Worm (Caenorhabditis elegans) whole organism, early embryonic: Measurements from ENCODE around the gene C07A12.18.
A peak's percentile ranks its signal among the peaks of the same experiment; 100 is the strongest.

Source experiments
- B0310.2 ChIP-seq: sonication (generic microtip); optimal IDR thresholded peaks from 2 replicates; lab custom pipeline; 2016; ENCODE audit warnings: mild to moderate bottlenecking, missing genetic modification characterization, missing compliant biosample characterization
- F13C5.2 ChIP-seq: sonication (generic microtip); optimal IDR thresholded peaks from 2 replicates; lab custom pipeline; 2017; ENCODE audit warnings: mild to moderate bottlenecking, missing genetic modification characterization, inconsistent platforms, missing compliant biosample characterization
- aly-1 ChIP-seq: sonication (generic microtip); optimal IDR thresholded peaks from 2 replicates; lab custom pipeline; 2016; ENCODE audit warnings: missing genetic modification characterization, missing compliant biosample characterization
- ama-1 ChIP-seq: fragments of 150-350 bp; optimal IDR thresholded peaks from 2 replicates; lab custom pipeline; 2014
- ceh-13 ChIP-seq: fragments of 200-800 bp; sonication (Bioruptor generic); optimal IDR thresholded peaks from 2 replicates; lab custom pipeline; 2018; ENCODE audit warnings: mild to moderate bottlenecking, missing genetic modification characterization, missing compliant biosample characterization
- ceh-36 ChIP-seq: sonication (generic microtip); optimal IDR thresholded peaks from 2 replicates; lab custom pipeline; 2016; ENCODE audit warnings: missing genetic modification characterization, inconsistent platforms, missing compliant biosample characterization
- ets-7 ChIP-seq: sonication (generic microtip); optimal IDR thresholded peaks from 2 replicates; lab custom pipeline; 2016; ENCODE audit warnings: missing genotype, missing genetic modification characterization, missing compliant biosample characterization
- flt-1 ChIP-seq: fragments of 200-800 bp; sonication (Bioruptor generic); IDR thresholded peaks from 2 replicates; pipeline ENCODE4 v1.3.6; 2022; ENCODE audit warnings: missing genetic modification characterization, missing compliant biosample characterization
- hmbx-1 ChIP-seq: sonication (generic microtip); optimal IDR thresholded peaks from 2 replicates; lab custom pipeline; 2016; ENCODE audit warnings: mild to moderate bottlenecking, missing genetic modification characterization, missing compliant biosample characterization
- hmg-4 ChIP-seq: fragments of 200-800 bp; sonication (Bioruptor generic); optimal IDR thresholded peaks from 2 replicates; lab custom pipeline; 2018; ENCODE audit warnings: mild to moderate bottlenecking, missing genetic modification characterization, missing compliant biosample characterization
- hnd-1 ChIP-seq: sonication (generic microtip); optimal IDR thresholded peaks from 2 replicates; lab custom pipeline; 2016; ENCODE audit warnings: missing genetic modification characterization, missing compliant biosample characterization
- pes-1 ChIP-seq: fragments of 200-800 bp; sonication (Bioruptor generic); IDR thresholded peaks from 2 replicates; pipeline ENCODE4 v1.3.6; 2022; ENCODE audit warnings: missing genetic modification reagents, missing genetic modification characterization, missing compliant biosample characterization
- scrt-1 ChIP-seq: fragments of 200-800 bp; sonication (Bioruptor generic); IDR thresholded peaks from 2 replicates; pipeline ENCODE4 v1.3.6; 2022; ENCODE audit warnings: missing genetic modification characterization, missing compliant biosample characterization
- sea-1 ChIP-seq: fragments of 200-800 bp; sonication (Bioruptor generic); conservative IDR thresholded peaks from 2 replicates; pipeline ENCODE4 v1.3.6; 2022; ENCODE audit warnings: missing genetic modification characterization, missing compliant biosample characterization
- tbx-11 ChIP-seq: fragments of 200-800 bp; sonication (Bioruptor generic); IDR thresholded peaks from 2 replicates; pipeline ENCODE4 v1.3.6; 2022; ENCODE audit warnings: missing genetic modification characterization, missing compliant biosample characterization
- tbx-37 ChIP-seq: fragments of 200-800 bp; sonication (Bioruptor generic); conservative IDR thresholded peaks from 2 replicates; pipeline ENCODE4 v1.3.6; 2022; ENCODE audit warnings: missing genetic modification reagents, missing genetic modification characterization, missing compliant biosample characterization
- tra-4 ChIP-seq: sonication (generic microtip); optimal IDR thresholded peaks from 2 replicates; lab custom pipeline; 2017; ENCODE audit warnings: missing genetic modification characterization, missing compliant biosample characterization

Gene C07A12.18

DNA sequence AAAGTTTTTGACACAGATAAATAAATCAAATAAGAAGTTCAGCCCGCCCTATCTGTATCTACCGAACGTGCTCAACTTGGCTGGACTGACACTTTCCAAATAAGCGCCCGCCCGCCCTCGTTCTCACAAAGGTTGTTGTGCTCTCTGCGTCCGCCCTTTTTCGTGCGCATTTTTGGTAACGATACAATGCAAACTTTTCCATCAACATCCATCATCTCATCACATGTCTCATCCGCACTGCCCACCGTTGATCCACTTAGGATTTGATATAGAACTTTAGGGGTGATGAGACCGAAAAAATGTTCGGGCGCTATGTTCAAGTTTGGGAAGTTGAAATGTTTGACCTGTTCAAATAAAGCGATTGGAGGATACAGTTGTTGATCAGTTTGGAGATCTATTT, 35.9 kb upstream of the C07A12.18 start, which contains the start of gene C05E11.7:
Gene C05E11.7, minus strand, starts transcription at position 101 of the 400 bp plus-strand sequence.
- TF ChIP-seq hnd-1 (tag; lab: Kevin White, UChicago) (no peak), F13C5.2 (tag; lab: Kevin White, UChicago) (no peak), aly-1 (tag; lab: Kevin White, UChicago) (no peak), B0310.2 (no peak), tbx-11 (GFP tag; lab: Robert Waterston, UW) (no peak), hmbx-1 (tag; lab: Kevin White, UChicago) (no peak), ceh-13 (no peak), pes-1 (GFP tag; lab: Robert Waterston, UW) (no peak), ceh-36 (tag; lab: Kevin White, UChicago) (no peak), scrt-1 (GFP tag; lab: Robert Waterston, UW) (no peak)

DNA sequence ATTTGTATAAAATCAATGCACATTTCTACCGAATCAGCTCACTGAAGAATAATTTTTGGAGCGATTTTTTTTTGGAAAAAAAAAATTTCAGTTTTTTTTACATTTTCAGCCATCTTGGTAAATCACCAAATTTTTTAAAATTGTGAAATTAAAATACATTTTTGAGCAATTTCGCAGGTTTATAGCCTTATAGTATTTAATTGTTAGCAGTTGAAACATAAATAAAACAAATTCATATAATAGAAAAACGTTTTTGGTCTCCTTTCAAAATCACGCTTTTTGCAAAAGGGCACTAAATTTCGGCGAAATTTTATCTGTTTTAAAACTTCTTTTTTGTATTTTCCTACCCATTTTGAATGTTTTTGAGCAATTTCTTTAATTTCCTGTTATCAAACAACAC, 28.9 kb upstream of the C07A12.18 start:
- TF ChIP-seq ets-7 (tag; lab: Kevin White, UChicago) (no peak), tra-4 (tag; lab: Kevin White, UChicago) (no peak), aly-1 (tag; lab: Kevin White, UChicago) (no peak), hnd-1 (tag; lab: Kevin White, UChicago) (no peak), ama-1 (lab: Kevin White, UChicago) (no peak), flt-1 (GFP tag; lab: Robert Waterston, UW) (no peak), F13C5.2 (tag; lab: Kevin White, UChicago) (no peak), ceh-36 (tag; lab: Kevin White, UChicago) (no peak), scrt-1 (GFP tag; lab: Robert Waterston, UW) (no peak), B0310.2 (no peak), hmbx-1 (tag; lab: Kevin White, UChicago) (no peak), tbx-11 (GFP tag; lab: Robert Waterston, UW) (no peak), ceh-13 (no peak), hmg-4 (GFP tag; lab: Kevin White, UChicago) (no peak), sea-1 (GFP tag; lab: Robert Waterston, UW) (no peak), tbx-37 (GFP tag; lab: Robert Waterston, UW) (no peak), pes-1 (GFP tag; lab: Robert Waterston, UW) (no peak)

DNA sequence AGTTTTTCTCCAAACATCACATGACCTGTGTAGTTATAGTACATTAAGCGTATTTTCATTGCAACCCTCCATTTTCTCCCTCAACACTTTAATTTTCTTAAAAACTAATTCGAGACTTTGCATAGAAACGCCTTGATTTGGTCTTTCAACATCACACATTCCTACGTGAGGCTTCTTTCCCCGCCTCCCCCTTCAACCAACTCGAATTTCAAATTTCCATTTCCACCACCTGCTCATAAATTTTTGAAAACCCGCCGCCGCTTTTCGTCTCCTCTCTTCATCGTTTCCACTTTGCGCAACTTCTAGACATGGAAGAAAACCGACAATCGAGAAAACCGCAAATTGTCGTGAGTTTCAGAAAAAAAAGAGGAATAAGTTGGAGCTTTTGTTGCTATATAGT, 28.2 kb upstream of the C07A12.18 start, which contains the start of gene C05E11.3:
Gene C05E11.3, plus strand, starts transcription at position 301 of the 400 bp plus-strand sequence.
- no peak for TF ChIP-seq ets-7 (tag; lab: Kevin White, UChicago)
- no peak for TF ChIP-seq pes-1 (GFP tag; lab: Robert Waterston, UW)

DNA sequence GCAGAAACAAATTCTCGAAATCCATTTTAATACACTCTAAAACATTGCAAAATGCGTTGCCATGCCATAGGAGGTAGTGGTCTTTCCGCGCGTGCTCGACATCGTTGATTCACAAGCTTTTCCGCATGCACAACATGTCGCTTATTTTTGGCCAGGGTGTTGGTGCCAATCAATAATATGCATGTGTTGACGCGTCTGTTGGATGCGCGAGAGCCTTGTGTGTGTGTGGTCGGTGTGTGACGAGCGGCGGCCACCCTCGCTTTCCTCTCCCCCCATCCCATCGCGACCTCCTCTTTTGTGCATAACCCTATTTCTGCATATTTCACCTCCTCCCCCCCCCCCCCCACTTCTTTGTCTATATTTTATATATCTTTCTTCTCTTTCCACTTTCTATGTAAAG, 26.6 kb upstream of the C07A12.18 start:
- TF ChIP-seq tbx-11 (GFP tag; lab: Robert Waterston, UW) (no peak), pes-1 (GFP tag; lab: Robert Waterston, UW) (0 out of 2 replicates have a peak, but pooled peaks have one; percentile 45), aly-1 (tag; lab: Kevin White, UChicago) (no peak), hmg-4 (GFP tag; lab: Kevin White, UChicago) (peak; percentile 70), sea-1 (GFP tag; lab: Robert Waterston, UW) (no peak), F13C5.2 (tag; lab: Kevin White, UChicago) (peak; percentile 43)

DNA sequence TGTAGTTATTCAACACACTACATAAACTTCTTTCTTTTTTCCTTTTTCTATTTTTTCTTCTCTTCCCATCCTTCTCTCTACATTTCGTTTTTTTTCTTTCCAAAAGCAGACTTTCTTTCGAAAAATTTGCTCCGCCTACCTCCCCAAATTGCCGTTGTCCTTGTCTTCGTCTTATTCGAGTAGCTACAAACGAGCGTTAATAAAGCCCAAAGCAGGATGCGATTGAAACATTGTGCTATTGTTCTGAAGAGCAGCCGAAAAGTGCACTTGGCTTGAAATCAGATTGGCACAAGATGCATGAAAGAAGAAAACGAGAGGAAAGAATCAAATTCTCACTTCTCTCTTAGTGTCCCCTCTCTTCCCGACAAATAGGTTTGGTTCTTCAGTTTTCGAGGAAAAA, 25.2 kb upstream of the C07A12.18 start:
- TF ChIP-seq hmbx-1 (tag; lab: Kevin White, UChicago), result no peak

DNA sequence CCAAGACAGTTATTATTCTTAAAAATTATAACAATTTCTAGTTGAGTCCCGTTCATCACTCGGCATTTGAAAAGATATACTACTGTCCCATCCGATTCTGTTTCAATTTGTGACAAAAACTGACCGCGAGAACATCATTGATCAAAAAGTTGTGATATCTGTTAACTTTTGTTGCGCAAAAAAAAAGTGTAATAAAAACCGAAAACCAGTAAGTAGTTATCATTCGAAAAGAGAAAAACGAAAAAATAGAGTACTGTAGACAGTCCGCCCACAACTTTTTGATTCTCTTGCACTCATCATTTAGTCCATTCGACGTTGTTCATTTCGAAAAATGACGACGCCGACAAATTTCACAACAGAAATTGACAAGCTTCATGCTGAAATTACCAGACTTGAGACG, 21.4 kb upstream of the C07A12.18 start, which contains the start of gene amt-1:
Gene amt-1, plus strand, starts transcription at position 301 of the 400 bp plus-strand sequence.
- no peak for TF ChIP-seq flt-1 (GFP tag; lab: Robert Waterston, UW)
- TF ChIP-seq tbx-11 (GFP tag; lab: Robert Waterston, UW), result no peak
- no peak for TF ChIP-seq F13C5.2 (tag; lab: Kevin White, UChicago)
- TF ChIP-seq hmbx-1 (tag; lab: Kevin White, UChicago), result no peak
- no peak for TF ChIP-seq pes-1 (GFP tag; lab: Robert Waterston, UW)
- TF ChIP-seq ceh-36 (tag; lab: Kevin White, UChicago), result no peak
- no peak for TF ChIP-seq ama-1 (lab: Kevin White, UChicago)
- no peak for TF ChIP-seq aly-1 (tag; lab: Kevin White, UChicago)
- no peak for TF ChIP-seq tbx-37 (GFP tag; lab: Robert Waterston, UW)
- TF ChIP-seq hnd-1 (tag; lab: Kevin White, UChicago), result no peak
- no peak for TF ChIP-seq hmg-4 (GFP tag; lab: Kevin White, UChicago)
- no peak for TF ChIP-seq tra-4 (tag; lab: Kevin White, UChicago)
- TF ChIP-seq B0310.2, result no peak
- TF ChIP-seq ets-7 (tag; lab: Kevin White, UChicago), result no peak
- TF ChIP-seq sea-1 (GFP tag; lab: Robert Waterston, UW), result no peak
- TF ChIP-seq scrt-1 (GFP tag; lab: Robert Waterston, UW), result no peak
- no peak for TF ChIP-seq ceh-13

DNA sequence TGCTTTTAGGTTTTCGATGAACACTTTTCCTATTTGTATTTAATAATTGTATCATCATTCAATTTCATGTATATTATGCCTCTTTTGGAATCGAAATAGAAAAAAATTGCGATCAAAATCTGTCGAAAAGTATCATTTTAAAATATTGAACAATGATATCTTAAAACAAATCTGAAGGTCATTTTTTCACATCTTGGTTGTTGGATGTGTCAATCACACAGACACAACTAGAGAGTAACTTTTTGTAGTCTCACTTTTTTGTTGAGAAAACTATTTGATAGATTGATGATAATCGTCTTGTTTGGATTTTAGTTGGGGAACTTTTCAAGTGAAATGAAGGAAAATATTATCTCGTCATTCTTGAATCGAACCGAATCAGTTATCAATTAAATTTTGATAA, 19.6 kb upstream of the C07A12.18 start:
- no peak for TF ChIP-seq tra-4 (tag; lab: Kevin White, UChicago)
- no peak for TF ChIP-seq F13C5.2 (tag; lab: Kevin White, UChicago)
- no peak for TF ChIP-seq hnd-1 (tag; lab: Kevin White, UChicago)
- no peak for TF ChIP-seq tbx-37 (GFP tag; lab: Robert Waterston, UW)
- no peak for TF ChIP-seq aly-1 (tag; lab: Kevin White, UChicago)
- no peak for TF ChIP-seq scrt-1 (GFP tag; lab: Robert Waterston, UW)
- TF ChIP-seq ama-1 (lab: Kevin White, UChicago), result no peak

DNA sequence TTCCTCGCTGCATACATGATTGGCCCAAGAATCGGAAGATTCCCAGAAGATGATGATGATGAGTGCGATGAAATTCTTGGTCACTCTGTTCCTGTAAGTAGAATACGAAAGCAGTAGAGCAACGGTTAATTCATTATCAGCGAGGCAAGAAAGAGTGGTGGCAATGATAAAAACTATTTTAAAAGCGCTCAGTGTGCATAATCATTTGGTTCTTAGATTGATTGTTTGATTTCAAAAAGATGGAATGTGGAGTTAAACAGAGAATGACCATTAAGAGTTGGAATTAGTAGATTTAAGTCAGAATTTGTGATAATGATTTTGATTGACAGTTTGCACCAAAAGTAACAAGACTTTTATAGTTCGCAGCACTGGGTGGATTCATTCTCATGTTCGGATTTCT, 17.4 kb upstream of the C07A12.18 start:
- TF ChIP-seq tbx-11 (GFP tag; lab: Robert Waterston, UW) (no peak), B0310.2 (no peak), hmg-4 (GFP tag; lab: Kevin White, UChicago) (no peak), tbx-37 (GFP tag; lab: Robert Waterston, UW) (no peak), tra-4 (tag; lab: Kevin White, UChicago) (no peak), hnd-1 (tag; lab: Kevin White, UChicago) (no peak), hmbx-1 (tag; lab: Kevin White, UChicago) (no peak)
